Worm (Caenorhabditis elegans) whole organism, late embryonic: ENCODE data around the gene T19D12.1.

ENCODE experiments used
- C38D4.7 ChIP-seq: fragments of 200-800 bp; sonication (Bioruptor generic); optimal IDR thresholded peaks from 2 replicates; lab custom pipeline; 2018; ENCODE audit warnings: mild to moderate bottlenecking, missing genetic modification characterization, moderate library complexity, missing compliant biosample characterization
- F13H6.1 ChIP-seq: sonication (generic microtip); optimal IDR thresholded peaks from 2 replicates; lab custom pipeline; 2016; ENCODE audit warnings: missing genetic modification characterization, missing compliant biosample characterization
- T23F11.4 ChIP-seq: fragments of 200-800 bp; sonication (Bioruptor generic); optimal IDR thresholded peaks from 2 replicates; lab custom pipeline; 2018; ENCODE audit warnings: mild to moderate bottlenecking, missing genetic modification characterization, missing compliant biosample characterization
- Y22D7AL.16 ChIP-seq: sonication (generic microtip); optimal IDR thresholded peaks from 2 replicates; lab custom pipeline; 2016; ENCODE audit warnings: missing genetic modification characterization, missing compliant biosample characterization
- ahr-1 ChIP-seq: sonication (generic microtip); optimal IDR thresholded peaks from 2 replicates; lab custom pipeline; 2016; ENCODE audit warnings: missing genetic modification characterization, missing compliant biosample characterization
- ceh-14 ChIP-seq: sonication (generic microtip); optimal IDR thresholded peaks from 2 replicates; lab custom pipeline; 2016; ENCODE audit warnings: missing genotype, missing genetic modification characterization, missing compliant biosample characterization
- ceh-19 ChIP-seq: fragments of 200-800 bp; sonication (Bioruptor generic); optimal IDR thresholded peaks from 2 replicates; lab custom pipeline; 2018; ENCODE audit warnings: mild to moderate bottlenecking, missing genetic modification characterization, missing compliant biosample characterization
- ceh-2 ChIP-seq: sonication (generic microtip); optimal IDR thresholded peaks from 2 replicates; lab custom pipeline; 2016; ENCODE audit warnings: missing genotype, missing genetic modification characterization, missing compliant biosample characterization
- ceh-22 ChIP-seq: sonication (generic microtip); optimal IDR thresholded peaks from 2 replicates; lab custom pipeline; 2017; ENCODE audit warnings: missing biosample characterization, missing genetic modification characterization
- ceh-24 ChIP-seq: sonication (generic microtip); optimal IDR thresholded peaks from 2 replicates; lab custom pipeline; 2016; ENCODE audit warnings: mild to moderate bottlenecking, missing genetic modification characterization, missing compliant biosample characterization
- ceh-34 ChIP-seq: sonication (generic microtip); optimal IDR thresholded peaks from 2 replicates; lab custom pipeline; 2016; ENCODE audit warnings: mild to moderate bottlenecking, missing genetic modification characterization, missing compliant biosample characterization
- ceh-45 ChIP-seq: fragments of 200-800 bp; sonication (Bioruptor generic); IDR thresholded peaks from 2 replicates; pipeline ENCODE4 v1.3.6; 2022; ENCODE audit warnings: missing genetic modification reagents, missing genetic modification characterization, missing compliant biosample characterization
- ceh-9 ChIP-seq: sonication (generic microtip); optimal IDR thresholded peaks from 2 replicates; lab custom pipeline; 2016; ENCODE audit warnings: mild to moderate bottlenecking, missing genetic modification characterization, inconsistent platforms, missing compliant biosample characterization
- che-1 ChIP-seq: sonication (generic microtip); optimal IDR thresholded peaks from 2 replicates; lab custom pipeline; 2016; ENCODE audit warnings: mild to moderate bottlenecking, missing genetic modification characterization, missing compliant biosample characterization
- dmd-4 ChIP-seq: sonication (generic microtip); optimal IDR thresholded peaks from 2 replicates; lab custom pipeline; 2016; ENCODE audit warnings: borderline replicate concordance, missing genetic modification characterization, missing compliant biosample characterization
- fax-1 ChIP-seq: sonication (generic microtip); optimal IDR thresholded peaks from 2 replicates; lab custom pipeline; 2016; ENCODE audit warnings: missing genotype, missing genetic modification characterization, missing compliant biosample characterization
- fkh-10 ChIP-seq: fragments of 150-350 bp; optimal IDR thresholded peaks from 2 replicates; lab custom pipeline; 2014; ENCODE audit warnings: missing biosample characterization, missing genetic modification reagents, missing genetic modification characterization
- fkh-6 ChIP-seq: sonication (generic microtip); optimal IDR thresholded peaks from 2 replicates; lab custom pipeline; 2016; ENCODE audit warnings: missing genetic modification characterization, missing compliant biosample characterization
- gmeb-2 ChIP-seq: sonication (generic microtip); optimal IDR thresholded peaks from 2 replicates; lab custom pipeline; 2016; ENCODE audit warnings: missing genetic modification characterization, inconsistent platforms, missing compliant biosample characterization
- hlh-13 ChIP-seq: fragments of 200-800 bp; sonication (Bioruptor generic); optimal IDR thresholded peaks from 2 replicates; lab custom pipeline; 2018; ENCODE audit warnings: mild to moderate bottlenecking, missing genetic modification characterization, missing compliant biosample characterization
- hlh-6 ChIP-seq: sonication (generic microtip); optimal IDR thresholded peaks from 2 replicates; lab custom pipeline; 2016; ENCODE audit warnings: missing genotype, missing genetic modification characterization, missing compliant biosample characterization
- lim-6 ChIP-seq: sonication (generic microtip); optimal IDR thresholded peaks from 2 replicates; lab custom pipeline; 2016; ENCODE audit warnings: missing genetic modification characterization, missing compliant biosample characterization
- madf-2 ChIP-seq: sonication (generic microtip); optimal IDR thresholded peaks from 2 replicates; lab custom pipeline; 2017; ENCODE audit warnings: missing genetic modification characterization, missing compliant biosample characterization
- mec-3 ChIP-seq: sonication (generic microtip); optimal IDR thresholded peaks from 2 replicates; lab custom pipeline; 2016; ENCODE audit warnings: borderline replicate concordance, missing genetic modification characterization, missing compliant biosample characterization
- nfya-1 ChIP-seq: sonication (generic microtip); optimal IDR thresholded peaks from 2 replicates; lab custom pipeline; 2017; ENCODE audit warnings: missing genetic modification characterization, mild to moderate bottlenecking, missing compliant biosample characterization, antibody characterized with exemption, moderate library complexity
- pat-9 ChIP-seq: fragments of 200-800 bp; sonication (Bioruptor generic); optimal IDR thresholded peaks from 2 replicates; lab custom pipeline; 2018; ENCODE audit warnings: mild to moderate bottlenecking, missing genetic modification characterization, moderate library complexity, missing compliant biosample characterization
- pqm-1 ChIP-seq: sonication (generic microtip); optimal IDR thresholded peaks from 2 replicates; lab custom pipeline; 2016; ENCODE audit warnings: missing genetic modification characterization, missing compliant biosample characterization
- ref-2 ChIP-seq: sonication (generic microtip); optimal IDR thresholded peaks from 2 replicates; lab custom pipeline; 2016; ENCODE audit warnings: missing genetic modification characterization, missing compliant biosample characterization
- rnt-1 ChIP-seq: sonication (generic microtip); optimal IDR thresholded peaks from 2 replicates; lab custom pipeline; 2016; ENCODE audit warnings: missing genetic modification characterization, missing compliant biosample characterization
- sox-2 ChIP-seq: fragments of 200-800 bp; sonication (Bioruptor generic); IDR thresholded peaks from 2 replicates; pipeline ENCODE4 v1.3.6; 2022; ENCODE audit warnings: missing genetic modification reagents, missing genetic modification characterization, missing compliant biosample characterization
- syd-9 ChIP-seq: sonication (generic microtip); optimal IDR thresholded peaks from 2 replicates; lab custom pipeline; 2016; ENCODE audit warnings: mild to moderate bottlenecking, missing genetic modification characterization, moderate library complexity, missing compliant biosample characterization
- tbx-7 ChIP-seq: sonication (generic microtip); optimal IDR thresholded peaks from 2 replicates; lab custom pipeline; 2016; ENCODE audit warnings: missing genotype, missing genetic modification characterization, missing compliant biosample characterization
- ttx-3 ChIP-seq: sonication (generic microtip); optimal IDR thresholded peaks from 2 replicates; lab custom pipeline; 2016; ENCODE audit warnings: missing genetic modification reagents, missing genetic modification characterization, missing compliant biosample characterization
- unc-3 ChIP-seq, 2 experiments: fragments of 200-800 bp in 1 of 2; sonication (Bioruptor generic) in 1 of 2; sonication (generic microtip) in 1 of 2; conservative IDR thresholded peaks in 1 of 2; optimal IDR thresholded peaks in 1 of 2; 2 replicates each; pipeline versions ENCODE4 v1.3.6 to Lab custom; 2016 to 2022; ENCODE audit warnings: missing compliant biosample characterization in 2 of 2, missing genetic modification characterization in 2 of 2, missing genetic modification reagents in 1 of 2
- unc-55 ChIP-seq: sonication (generic microtip); optimal IDR thresholded peaks from 2 replicates; lab custom pipeline; 2017; ENCODE audit warnings: missing biosample characterization, missing genetic modification reagents, missing genetic modification characterization
- unc-86 ChIP-seq: sonication (generic microtip); optimal IDR thresholded peaks from 2 replicates; lab custom pipeline; 2016; ENCODE audit warnings: missing genetic modification characterization, missing compliant biosample characterization
- zip-5 ChIP-seq: sonication (generic microtip); optimal IDR thresholded peaks from 2 replicates; lab custom pipeline; 2016; ENCODE audit warnings: missing genetic modification characterization, missing compliant biosample characterization
- ztf-16 ChIP-seq: sonication (generic microtip); optimal IDR thresholded peaks from 2 replicates; lab custom pipeline; 2017; ENCODE audit warnings: missing genetic modification characterization, missing compliant biosample characterization

The T19D12.1 gene

ce11 chrII:6712177-6712981, 45.7 kb downstream of the T19D12.1 start, which contains the start of the genes dpy-10 and T14B4.19:
Gene dpy-10 (minus strand): TSS chrII:6712227.
Gene T14B4.19 (minus strand): TSS chrII:6712931.
- TF ChIP-seq fax-1 (no peak), ceh-24 (no peak), dmd-4 (tag; lab: Kevin White, UChicago) (no peak), nfya-1 (no peak), ceh-45 (GFP tag; lab: Robert Waterston, UW) (no peak), rnt-1 (tag; lab: Kevin White, UChicago) (peak; percentile 11), pqm-1 (tag; lab: Kevin White, UChicago) (no peak), C38D4.7 (GFP tag; lab: Kevin White, UChicago) (no peak), ttx-3 (tag; lab: Kevin White, UChicago) (no peak), ceh-9 (no peak), fkh-6 (tag; lab: Kevin White, UChicago) (no peak), fkh-10 (no peak), ceh-14 (no peak), ceh-2 (tag; lab: Kevin White, UChicago) (no peak), syd-9 (tag; lab: Kevin White, UChicago) (no peak), ceh-19 (GFP tag; lab: Kevin White, UChicago) (no peak), ref-2 (tag; lab: Kevin White, UChicago) (peak; percentile 66)

ce11 chrII:6713003-6713402, 46.3 kb downstream of the T19D12.1 start:
- no peak for TF ChIP-seq Y22D7AL.16

- no peak for TF ChIP-seq dmd-4 (tag; lab: Kevin White, UChicago)
- no peak for TF ChIP-seq T23F11.4 (GFP tag; lab: Kevin White, UChicago)
- no peak for TF ChIP-seq ceh-14
- no peak for TF ChIP-seq ceh-22 (tag; lab: Kevin White, UChicago)
- TF ChIP-seq pat-9 (tag; lab: Kevin White, UChicago) = no peak
- no peak for TF ChIP-seq ceh-34 (tag; lab: Kevin White, UChicago)
- TF ChIP-seq che-1 = no peak
- no peak for TF ChIP-seq lim-6 (tag; lab: Kevin White, UChicago)
- TF ChIP-seq ahr-1 (tag; lab: Kevin White, UChicago) = no peak
- TF ChIP-seq gmeb-2 (tag; lab: Kevin White, UChicago) = no peak
Measured at ce11 chrII:6713832-6714342, 47.2 kb downstream of the T19D12.1 start, which contains the start of gene dpy-2. Gene dpy-2 (plus strand): TSS chrII:6714292.

ce11 chrII:6715853-6716252, 49.2 kb downstream of the T19D12.1 start:
- TF ChIP-seq zip-5 (tag; lab: Kevin White, UChicago) (no peak), madf-2 (tag; lab: Kevin White, UChicago) (no peak), Y22D7AL.16 (no peak), ttx-3 (tag; lab: Kevin White, UChicago) (no peak), ceh-34 (tag; lab: Kevin White, UChicago) (no peak), fkh-10 (no peak), unc-55 (GFP tag; lab: Kevin White, UChicago) (no peak), ahr-1 (tag; lab: Kevin White, UChicago) (no peak), tbx-7 (tag; lab: Kevin White, UChicago) (no peak), rnt-1 (tag; lab: Kevin White, UChicago) (no peak), pqm-1 (tag; lab: Kevin White, UChicago) (no peak), fax-1 (no peak), mec-3 (no peak), C38D4.7 (GFP tag; lab: Kevin White, UChicago) (no peak)

- no peak for TF ChIP-seq rnt-1 (tag; lab: Kevin White, UChicago)
- no peak for TF ChIP-seq unc-86 (tag; lab: Kevin White, UChicago)
- no peak for TF ChIP-seq F13H6.1 (tag; lab: Kevin White, UChicago)
- no peak for TF ChIP-seq sox-2 (GFP tag; lab: Robert Waterston, UW)
- TF ChIP-seq hlh-13 = no peak
- no peak for TF ChIP-seq ceh-2 (tag; lab: Kevin White, UChicago)
- TF ChIP-seq C38D4.7 (GFP tag; lab: Kevin White, UChicago) = no peak
- no peak for TF ChIP-seq ceh-9
- TF ChIP-seq ztf-16 (tag; lab: Kevin White, UChicago) = no peak
- TF ChIP-seq unc-3 (GFP tag; conservative IDR thresholded peaks at IDR 0.05; lab: Robert Waterston, UW) = no peak
- TF ChIP-seq unc-3 (tag; optimal IDR thresholded peaks at IDR 0.05; lab: Kevin White, UChicago) = no peak
- TF ChIP-seq hlh-6 = no peak
- no peak for TF ChIP-seq madf-2 (tag; lab: Kevin White, UChicago)
Measured at ce11 chrII:6716638-6717037, 49.9 kb downstream of the T19D12.1 start, which contains the start of the genes T14B4.5 and T14B4.20. Gene T14B4.5 (plus strand): TSS chrII:6716863. Gene T14B4.20 (plus strand): TSS chrII:6716901.
